Fruit fly (Drosophila melanogaster) whole organism, embryonic: Measurements from ENCODE around the gene Plap.

Experiments used
- ATbp ChIP-seq: fragments of 200-800 bp; sonication (Bioruptor generic); optimal IDR thresholded peaks from 2 replicates; lab custom pipeline; 2017; ENCODE audit warnings: missing biosample characterization, mild to moderate bottlenecking, missing genetic modification characterization, missing genetic modification reagents
- Atf-2 ChIP-seq: fragments of 200-800 bp; sonication (Bioruptor generic); optimal IDR thresholded peaks from 2 replicates; lab custom pipeline; 2016; ENCODE audit warnings: missing biosample characterization, missing genetic modification characterization
- Atf3 ChIP-seq: fragments of 200-800 bp; sonication (Bioruptor generic); optimal IDR thresholded peaks from 3 replicates; lab custom pipeline; 2016; ENCODE audit warnings: missing biosample characterization, missing genetic modification characterization
- B-H1 ChIP-seq: fragments of 200-800 bp; sonication (Bioruptor generic); IDR thresholded peaks from 3 replicates; pipeline ENCODE4 v1.3.6; 2022; ENCODE audit warnings: missing biosample characterization, missing genetic modification characterization
- C15 ChIP-seq: fragments of 200-800 bp; sonication (Bioruptor generic); IDR thresholded peaks from 3 replicates; pipeline ENCODE4 v1.3.6; 2022; ENCODE audit warnings: missing biosample characterization, missing genetic modification characterization
- CG10979 ChIP-seq: fragments of 200-800 bp; sonication (Bioruptor generic); optimal IDR thresholded peaks from 2 replicates; lab custom pipeline; 2018; ENCODE audit warnings: missing biosample characterization, mild to moderate bottlenecking, missing genetic modification characterization, moderate library complexity
- CG13287 ChIP-seq: fragments of 200-800 bp; sonication (Bioruptor generic); IDR thresholded peaks from 2 replicates; pipeline ENCODE4 v1.3.6; 2022; ENCODE audit warnings: missing biosample characterization, missing genetic modification characterization; ENCODE audit not compliant: partially characterized antibody
- CG14014 ChIP-seq: fragments of 200-800 bp; sonication (Bioruptor generic); IDR thresholded peaks from 2 replicates; pipeline ENCODE4 v1.3.6; 2022; ENCODE audit warnings: missing biosample characterization, missing genetic modification characterization
- CG14667 ChIP-seq: fragments of 200-800 bp; sonication (Bioruptor generic); IDR thresholded peaks from 2 replicates; pipeline ENCODE4 v1.3.6; 2022; ENCODE audit warnings: missing biosample characterization, missing genetic modification characterization
- CG15269 ChIP-seq: fragments of 200-800 bp; sonication (Bioruptor generic); optimal IDR thresholded peaks from 2 replicates; lab custom pipeline; 2018; ENCODE audit warnings: missing biosample characterization, mild to moderate bottlenecking, missing genetic modification characterization, moderate library complexity
- CG15601 ChIP-seq: fragments of 200-800 bp; sonication (Bioruptor generic); optimal IDR thresholded peaks from 3 replicates; lab custom pipeline; 2019; ENCODE audit warnings: missing biosample characterization, mild to moderate bottlenecking, missing genetic modification characterization, moderate library complexity
- CG1603 ChIP-seq: fragments of 200-800 bp; sonication (Bioruptor generic); optimal IDR thresholded peaks from 2 replicates; lab custom pipeline; 2019; ENCODE audit warnings: missing biosample characterization, mild to moderate bottlenecking, missing genetic modification characterization, moderate library complexity
- CG16813 ChIP-seq: fragments of 200-800 bp; sonication (Bioruptor generic); IDR thresholded peaks from 3 replicates; pipeline ENCODE4 v1.3.6; 2022; ENCODE audit warnings: missing biosample characterization, missing genetic modification characterization; ENCODE audit not compliant: partially characterized antibody
- CG17186 ChIP-seq: fragments of 200-800 bp; sonication (Bioruptor generic); optimal IDR thresholded peaks from 3 replicates; lab custom pipeline; 2017; ENCODE audit warnings: missing biosample characterization, missing genetic modification reagents, missing genetic modification characterization
- CG17612 ChIP-seq: fragments of 200-800 bp; sonication (Bioruptor generic); IDR thresholded peaks from 2 replicates; pipeline ENCODE4 v1.3.6; 2022; ENCODE audit warnings: missing biosample characterization, missing genetic modification characterization
- CG18599 ChIP-seq: fragments of 200-800 bp; sonication (Bioruptor generic); optimal IDR thresholded peaks from 3 replicates; lab custom pipeline; 2017; ENCODE audit warnings: missing biosample characterization, missing genetic modification characterization, mild to moderate bottlenecking, moderate library complexity, missing genetic modification reagents
- CG2120 ChIP-seq: fragments of 200-800 bp; sonication (Bioruptor generic); optimal IDR thresholded peaks from 3 replicates; lab custom pipeline; 2016; ENCODE audit warnings: missing biosample characterization, missing genetic modification characterization
- CG2678 ChIP-seq: fragments of 200-800 bp; sonication (Bioruptor generic); optimal IDR thresholded peaks from 3 replicates; lab custom pipeline; 2019; ENCODE audit warnings: missing biosample characterization, mild to moderate bottlenecking, missing genetic modification characterization, moderate library complexity
- CG30403 ChIP-seq: fragments of 200-800 bp; sonication (Bioruptor generic); optimal IDR thresholded peaks from 3 replicates; lab custom pipeline; 2016; ENCODE audit warnings: missing biosample characterization, missing genetic modification characterization
- CG30431 ChIP-seq: fragments of 200-800 bp; sonication (Bioruptor generic); optimal IDR thresholded peaks from 2 replicates; lab custom pipeline; 2017; ENCODE audit warnings: missing biosample characterization, missing genetic modification characterization
- CG31224 ChIP-seq: fragments of 200-800 bp; sonication (Bioruptor generic); IDR thresholded peaks from 2 replicates; pipeline ENCODE4 v1.3.6; 2022; ENCODE audit warnings: missing biosample characterization, missing genetic modification characterization
- CG31365 ChIP-seq: fragments of 200-800 bp; sonication (Bioruptor generic); optimal IDR thresholded peaks from 2 replicates; lab custom pipeline; 2018; ENCODE audit warnings: missing biosample characterization, mild to moderate bottlenecking, missing genetic modification characterization
- CG43689 ChIP-seq: fragments of 200-800 bp; sonication (Bioruptor generic); IDR thresholded peaks from 2 replicates; pipeline ENCODE4 v1.3.6; 2022; ENCODE audit warnings: missing biosample characterization, missing genetic modification characterization
- CG6689 ChIP-seq: fragments of 200-800 bp; sonication (Bioruptor generic); IDR thresholded peaks from 2 replicates; pipeline ENCODE4 v1.3.6; 2022; ENCODE audit warnings: missing biosample characterization, missing genetic modification characterization
- CG8290 ChIP-seq, 3 experiments: fragments of 200-800 bp; sonication (Bioruptor generic); optimal IDR thresholded peaks; 2 replicates each; lab custom pipeline; 2016 to 2019; ENCODE audit warnings: missing biosample characterization in 3 of 3, missing genetic modification characterization in 3 of 3, mild to moderate bottlenecking in 2 of 3, moderate library complexity in 1 of 3
- CG8924 ChIP-seq: fragments of 200-800 bp; optimal IDR thresholded peaks from 3 replicates; lab custom pipeline; 2019; ENCODE audit warnings: missing biosample characterization, mild to moderate bottlenecking, missing genetic modification characterization, moderate library complexity
- CG9609 ChIP-seq: fragments of 200-800 bp; sonication (Bioruptor generic); optimal IDR thresholded peaks from 3 replicates; lab custom pipeline; 2016; ENCODE audit warnings: missing biosample characterization, missing genetic modification characterization
- Dek ChIP-seq: fragments of 200-800 bp; sonication (Bioruptor generic); optimal IDR thresholded peaks from 3 replicates; lab custom pipeline; 2019; ENCODE audit warnings: missing biosample characterization, mild to moderate bottlenecking, missing genetic modification characterization, moderate library complexity
- Dref ChIP-seq: fragments of 200-800 bp; sonication (Bioruptor generic); IDR thresholded peaks from 2 replicates; pipeline ENCODE4 v1.3.6; 2022; ENCODE audit warnings: missing biosample characterization, missing genetic modification characterization
- Ets65A ChIP-seq: fragments of 200-800 bp; sonication (Bioruptor generic); peaks from one replicate; lab custom pipeline; 2016; ENCODE audit warnings: missing biosample characterization, missing genetic modification characterization
- Hr39 ChIP-seq: fragments of >200 bp; optimal IDR thresholded peaks from 2 replicates; lab custom pipeline; 2017
- Med ChIP-seq: fragments of 200-800 bp; sonication (Bioruptor generic); peaks from one replicate; lab custom pipeline; 2016; ENCODE audit warnings: missing biosample characterization, missing genetic modification characterization, mild to moderate bottlenecking, inconsistent platforms, moderate library complexity
- Oaz ChIP-seq: fragments of 200-800 bp; sonication (Bioruptor generic); IDR thresholded peaks from 2 replicates; pipeline ENCODE4 v1.3.6; 2022; ENCODE audit warnings: missing biosample characterization, missing genetic modification characterization
- abd-A ChIP-seq: fragments of 200-800 bp; sonication (Bioruptor generic); optimal IDR thresholded peaks from 3 replicates; lab custom pipeline; 2019; ENCODE audit warnings: missing biosample characterization, mild to moderate bottlenecking, missing genetic modification characterization, moderate library complexity
- bsh ChIP-seq, 2 experiments: fragments of 200-800 bp; sonication (Bioruptor generic); optimal IDR thresholded peaks; 2 replicates each; lab custom pipeline; 2017 to 2018; ENCODE audit warnings: mild to moderate bottlenecking in 2 of 2, missing biosample characterization in 2 of 2, missing genetic modification characterization in 2 of 2, moderate library complexity in 1 of 2
- cad ChIP-seq: fragments of >200 bp; optimal IDR thresholded peaks from 2 replicates; lab custom pipeline; 2017; ENCODE audit warnings: missing biosample characterization, missing genetic modification characterization
- crol ChIP-seq: fragments of 200-800 bp; sonication (Bioruptor generic); IDR thresholded peaks from 2 replicates; pipeline ENCODE4 v1.3.6; 2022; ENCODE audit warnings: missing biosample characterization, missing genetic modification characterization
- hkb ChIP-seq, 2 experiments: fragments of 200-800 bp in 1 of 2; fragments of >200 bp in 1 of 2; sonication (Bioruptor generic) in 1 of 2; IDR thresholded peaks in 1 of 2; optimal IDR thresholded peaks in 1 of 2; 2 replicates each; pipeline versions ENCODE4 v1.3.6 to Lab custom; 2017 to 2022; ENCODE audit warnings: missing biosample characterization in 1 of 2, missing genetic modification characterization in 1 of 2
- klu ChIP-seq: fragments of 200-800 bp; sonication (Bioruptor generic); IDR thresholded peaks from 2 replicates; pipeline ENCODE4 v1.3.6; 2022; ENCODE audit warnings: missing biosample characterization, missing genetic modification characterization
- lab ChIP-seq: fragments of 200-800 bp; sonication (Bioruptor generic); optimal IDR thresholded peaks from 3 replicates; lab custom pipeline; 2017; ENCODE audit warnings: missing biosample characterization, missing genetic modification characterization, mild to moderate bottlenecking, moderate library complexity, missing genetic modification reagents
- maf-S ChIP-seq: fragments of 200-800 bp; sonication (Bioruptor generic); optimal IDR thresholded peaks from 2 replicates; lab custom pipeline; 2016; ENCODE audit warnings: missing biosample characterization, missing genetic modification characterization
- mirr ChIP-seq: fragments of 200-800 bp; sonication (Bioruptor generic); optimal IDR thresholded peaks from 3 replicates; lab custom pipeline; 2018; ENCODE audit warnings: missing biosample characterization, mild to moderate bottlenecking, missing genetic modification characterization
- row ChIP-seq: fragments of 200-800 bp; sonication (Bioruptor generic); IDR thresholded peaks from 3 replicates; pipeline ENCODE4 v1.3.6; 2022; ENCODE audit warnings: missing biosample characterization, missing genetic modification characterization
- sens ChIP-seq: fragments of 200-800 bp; sonication (Bioruptor generic); peaks from one replicate; lab custom pipeline; 2016; ENCODE audit warnings: missing biosample characterization, missing genetic modification characterization
- slou ChIP-seq: fragments of 200-800 bp; sonication (Bioruptor generic); optimal IDR thresholded peaks from 3 replicates; lab custom pipeline; 2016; ENCODE audit warnings: missing biosample characterization, missing genetic modification characterization
- tio ChIP-seq: fragments of 200-800 bp; sonication (Bioruptor generic); optimal IDR thresholded peaks from 2 replicates; lab custom pipeline; 2017; ENCODE audit warnings: missing biosample characterization, missing genetic modification characterization, inconsistent platforms
- wdn ChIP-seq: fragments of 200-800 bp; sonication (Bioruptor generic); IDR thresholded peaks from 2 replicates; pipeline ENCODE4 v1.3.6; 2022; ENCODE audit warnings: missing biosample characterization, missing genetic modification characterization
- wek ChIP-seq: fragments of 200-800 bp; sonication (Bioruptor generic); optimal IDR thresholded peaks from 3 replicates; lab custom pipeline; 2018; ENCODE audit warnings: missing biosample characterization, mild to moderate bottlenecking, missing genetic modification characterization, moderate library complexity
- zf30C ChIP-seq: fragments of 200-800 bp; sonication (Bioruptor generic); optimal IDR thresholded peaks from 3 replicates; lab custom pipeline; 2018; ENCODE audit warnings: missing biosample characterization, mild to moderate bottlenecking, missing genetic modification characterization

Gene Plap

dm6 chr2L:1213587-1213986, 43.4 kb upstream of the Plap start (continued):
- TF ChIP-seq Ets65A (GFP tag; lab: Kevin White, UChicago), result peak; percentile 84
- TF ChIP-seq CG1603 (tag; lab: Kevin White, UChicago), result peak; percentile 43
- TF ChIP-seq cad (GFP tag; lab: Kevin White, UChicago), result no peak
- peak; percentile 2 for TF ChIP-seq lab (GFP tag; lab: Kevin White, UChicago)
- TF ChIP-seq tio (GFP tag; lab: Kevin White, UChicago), result peak; percentile 13
- TF ChIP-seq Atf-2, result peak; percentile 6
- TF ChIP-seq CG6689, result peak; percentile 28; the same call in 1 of the 2 replicates
- peak; percentile 26 for TF ChIP-seq CG10979 (tag; lab: Kevin White, UChicago)
- no peak for TF ChIP-seq wdn (GFP tag; lab: Robert Waterston, UW)
- TF ChIP-seq CG31365 (tag; lab: Kevin White, UChicago), result no peak
- peak; percentile 44 for TF ChIP-seq ATbp (GFP tag; lab: Kevin White, UChicago)
- peak; percentile 43 for TF ChIP-seq CG2678 (tag; lab: Kevin White, UChicago)
- no peak for TF ChIP-seq hkb (optimal IDR thresholded peaks at IDR 0.05; lab: Kevin White, UChicago)
- TF ChIP-seq hkb (GFP tag; IDR thresholded peaks at IDR 0.05; lab: Robert Waterston, UW), result peak; percentile 15; the same call in 1 of the 2 replicates
- no peak for TF ChIP-seq zf30C
- TF ChIP-seq sens (GFP tag; lab: Kevin White, UChicago), result peak; percentile 47
- TF ChIP-seq CG30403, result peak; percentile 8
- 0 out of 3 replicates have a peak, but pooled peaks have one; percentile 12 for TF ChIP-seq C15 (GFP tag; lab: Robert Waterston, UW)
- TF ChIP-seq row (GFP tag; lab: Robert Waterston, UW), result peak; percentile 35; the same call in 1 of the 3 replicates

- TF ChIP-seq CG8924 (tag; lab: Kevin White, UChicago), result no peak
- TF ChIP-seq Atf3, result no peak
- peak; percentile 16 for TF ChIP-seq sens (GFP tag; lab: Kevin White, UChicago)
- TF ChIP-seq Hr39 (lab: Kevin White, UChicago), result no peak
- TF ChIP-seq CG16813 (GFP tag; lab: Robert Waterston, UW), result no peak
- TF ChIP-seq CG8290 (GFP tag; optimal IDR thresholded peaks at IDR 0.05; lab: Kevin White, UChicago), result no peak
- peak in 1 of 2 experiments; percentile 11 for TF ChIP-seq CG8290 (tag; optimal IDR thresholded peaks at IDR 0.05; lab: Kevin White, UChicago)
- peak; percentile 0 for TF ChIP-seq CG15269
- TF ChIP-seq CG17612, result peak; percentile 56; the same call in 1 of the 2 replicates
- TF ChIP-seq Dref (GFP tag; lab: Robert Waterston, UW), result no peak
- TF ChIP-seq CG2120 (GFP tag; lab: Kevin White, UChicago), result peak; percentile 29
- peak; percentile 30 for TF ChIP-seq CG15601 (tag; lab: Kevin White, UChicago)
- TF ChIP-seq wek (GFP tag; lab: Kevin White, UChicago), result peak; percentile 76
- no peak for TF ChIP-seq cad (GFP tag; lab: Kevin White, UChicago)
- TF ChIP-seq maf-S (GFP tag; lab: Kevin White, UChicago), result no peak
- TF ChIP-seq Med (GFP tag; lab: Kevin White, UChicago), result peak; percentile 23
- no peak for TF ChIP-seq mirr (GFP tag; lab: Kevin White, UChicago)
- TF ChIP-seq klu (GFP tag; lab: Robert Waterston, UW), result no peak
- TF ChIP-seq crol (GFP tag; lab: Robert Waterston, UW), result no peak
- peak; percentile 48 for TF ChIP-seq CG13287 (GFP tag; lab: Robert Waterston, UW)
- TF ChIP-seq abd-A, result no peak
- no peak for TF ChIP-seq CG18599 (GFP tag; lab: Kevin White, UChicago)
These were observed 41.4 kb upstream of the Plap start for dm6 chr2L:1211528-1211927.

- 0 out of 2 replicates have a peak, but pooled peaks have one; percentile 18 for TF ChIP-seq CG43689 (GFP tag; lab: Robert Waterston, UW)
- TF ChIP-seq CG17186 (GFP tag; lab: Kevin White, UChicago), result no peak
- peak; percentile 28; the same call in 1 of the 2 replicates for TF ChIP-seq CG14667 (GFP tag; lab: Robert Waterston, UW)
- peak; percentile 48; the same call in 1 of the 2 replicates for TF ChIP-seq CG31224 (GFP tag; lab: Robert Waterston, UW)
- TF ChIP-seq Dek (tag; lab: Kevin White, UChicago), result peak; percentile 42
- peak; percentile 42 for TF ChIP-seq B-H1 (GFP tag; lab: Robert Waterston, UW)
- peak; percentile 4 for TF ChIP-seq slou (GFP tag; lab: Kevin White, UChicago)
- TF ChIP-seq bsh (GFP tag; optimal IDR thresholded peaks at IDR 0.05; lab: Kevin White, UChicago), result peak in 1 of 2 experiments; percentile 21
- TF ChIP-seq CG14014 (GFP tag; lab: Robert Waterston, UW), result peak; percentile 78
- no peak for TF ChIP-seq CG30431 (GFP tag; lab: Kevin White, UChicago)
- peak; percentile 2 for TF ChIP-seq CG9609 (GFP tag; lab: Kevin White, UChicago)
- TF ChIP-seq Oaz, result peak; percentile 58
These were observed 37.3 kb upstream of the Plap start for dm6 chr2L:1207432-1207831.
